Worm (Caenorhabditis elegans) whole organism, L1 larva: Measurements from ENCODE around the gene rbbp-5.

Experiments used
- fos-1 ChIP-seq: fragments of 150-350 bp; optimal IDR thresholded peaks from 2 replicates; lab custom pipeline; 2014; ENCODE audit warnings: missing biosample characterization, missing genetic modification characterization
- nhr-11 ChIP-seq: fragments of 150-350 bp; optimal IDR thresholded peaks from 2 replicates; lab custom pipeline; 2014; ENCODE audit warnings: missing biosample characterization, missing genetic modification characterization
- nhr-28 ChIP-seq: fragments of 150-350 bp; optimal IDR thresholded peaks from 2 replicates; lab custom pipeline; 2014; ENCODE audit warnings: missing biosample characterization, missing genetic modification characterization

- no peak for TF ChIP-seq nhr-28 (tag; lab: Kevin White, UChicago)
- TF ChIP-seq nhr-11: no peak
- no peak for TF ChIP-seq fos-1 (tag; lab: Kevin White, UChicago)
Observed at ce11 chrII:6120548-6120947, 22.9 kb downstream of the rbbp-5 start.
